Fruit fly (Drosophila melanogaster) whole organism: ENCODE results near the gene CG13390.

Experiments
- CG8478 ChIP-seq: fragments of >200 bp; optimal IDR thresholded peaks from 2 replicates; lab custom pipeline; 2018; ENCODE audit warnings: inconsistent platforms
- pan ChIP-seq: fragments of >200 bp; optimal IDR thresholded peaks from 2 replicates; lab custom pipeline; 2017
- psq ChIP-seq: fragments of >200 bp; optimal IDR thresholded peaks from 2 replicates; lab custom pipeline; 2017
- usp ChIP-seq: fragments of >200 bp; optimal IDR thresholded peaks from 2 replicates; lab custom pipeline; 2017; ENCODE audit warnings: missing biosample characterization, missing genetic modification characterization, mixed read lengths

- no peak for TF ChIP-seq psq (lab: Kevin White, UChicago)
- no peak for TF ChIP-seq pan (lab: Kevin White, UChicago)
- no peak for TF ChIP-seq usp (GFP tag; lab: Kevin White, UChicago)
- no peak for TF ChIP-seq CG8478 (lab: Kevin White, UChicago)
Measured at dm6 chr2L:8365701-8366643, 10.6 kb downstream of the CG13390 start, which contains the start of gene Pp2A-29B.
